Fruit fly (Drosophila melanogaster) whole organism, embryonic: ENCODE data around the gene CG42399.

Experiments used
- Atf6 ChIP-seq: fragments of 200-800 bp; sonication (Bioruptor generic); IDR thresholded peaks from 2 replicates; pipeline ENCODE4 v1.3.6; 2022; ENCODE audit warnings: missing biosample characterization, missing genetic modification characterization
- Bgb ChIP-seq: fragments of 200-800 bp; sonication (Bioruptor generic); IDR thresholded peaks from 2 replicates; pipeline ENCODE4 v1.3.6; 2022; ENCODE audit warnings: missing biosample characterization, missing genetic modification characterization; ENCODE audit not compliant: partially characterized antibody
- CG10209 ChIP-seq: fragments of 200-800 bp; sonication (Bioruptor generic); optimal IDR thresholded peaks from 3 replicates; lab custom pipeline; 2017; ENCODE audit warnings: missing biosample characterization, mild to moderate bottlenecking, missing genetic modification characterization, missing genetic modification reagents
- CG10267 ChIP-seq: fragments of 200-800 bp; sonication (Bioruptor generic); optimal IDR thresholded peaks from 2 replicates; lab custom pipeline; 2018; ENCODE audit warnings: missing biosample characterization, mild to moderate bottlenecking, missing genetic modification characterization, moderate library complexity
- CG12299 ChIP-seq: fragments of 200-800 bp; sonication (Bioruptor generic); optimal IDR thresholded peaks from 2 replicates; lab custom pipeline; 2018; ENCODE audit warnings: missing biosample characterization, mild to moderate bottlenecking, missing genetic modification characterization
- CG1233 ChIP-seq: fragments of 200-800 bp; sonication (Bioruptor generic); optimal IDR thresholded peaks from 4 replicates; lab custom pipeline; 2018; ENCODE audit warnings: missing biosample characterization, mild to moderate bottlenecking, missing genetic modification characterization
- CG12659 ChIP-seq: fragments of 200-800 bp; sonication (Bioruptor generic); optimal IDR thresholded peaks from 3 replicates; lab custom pipeline; 2017; ENCODE audit warnings: mild to moderate bottlenecking, missing biosample characterization, missing genetic modification reagents, missing genetic modification characterization
- CG12769 ChIP-seq: fragments of 200-800 bp; sonication (Bioruptor generic); optimal IDR thresholded peaks from 2 replicates; lab custom pipeline; 2019; ENCODE audit warnings: missing biosample characterization, mild to moderate bottlenecking, missing genetic modification characterization, moderate library complexity
- CG15269 ChIP-seq: fragments of 200-800 bp; sonication (Bioruptor generic); optimal IDR thresholded peaks from 2 replicates; lab custom pipeline; 2018; ENCODE audit warnings: missing biosample characterization, mild to moderate bottlenecking, missing genetic modification characterization, moderate library complexity
- CG15601 ChIP-seq: fragments of 200-800 bp; sonication (Bioruptor generic); optimal IDR thresholded peaks from 3 replicates; lab custom pipeline; 2019; ENCODE audit warnings: missing biosample characterization, mild to moderate bottlenecking, missing genetic modification characterization, moderate library complexity
- CG1647 ChIP-seq: fragments of 200-800 bp; sonication (Bioruptor generic); optimal IDR thresholded peaks from 3 replicates; lab custom pipeline; 2016; ENCODE audit warnings: missing biosample characterization, missing genetic modification characterization
- CG16863 ChIP-seq: fragments of 200-800 bp; sonication (Bioruptor generic); optimal IDR thresholded peaks from 3 replicates; lab custom pipeline; 2016; ENCODE audit warnings: missing biosample characterization, missing genetic modification characterization
- CG17802 ChIP-seq: fragments of 200-800 bp; sonication (Bioruptor generic); optimal IDR thresholded peaks from 2 replicates; lab custom pipeline; 2018; ENCODE audit warnings: missing biosample characterization, mild to moderate bottlenecking, missing genetic modification characterization, moderate library complexity
- CG6765 ChIP-seq: fragments of 200-800 bp; sonication (Bioruptor generic); optimal IDR thresholded peaks from 3 replicates; lab custom pipeline; 2017; ENCODE audit warnings: missing biosample characterization, mild to moderate bottlenecking, missing genetic modification characterization
- CG6791 ChIP-seq: fragments of 200-800 bp; sonication (Bioruptor generic); IDR thresholded peaks from 3 replicates; pipeline ENCODE4 v1.3.6; 2022; ENCODE audit warnings: missing biosample characterization, missing genetic modification characterization; ENCODE audit not compliant: partially characterized antibody
- CG7839 ChIP-seq: fragments of 200-800 bp; sonication (Bioruptor generic); optimal IDR thresholded peaks from 3 replicates; lab custom pipeline; 2018; ENCODE audit warnings: missing biosample characterization, mild to moderate bottlenecking, missing genetic modification characterization, moderate library complexity
- CG8089 ChIP-seq: fragments of 200-800 bp; sonication (Bioruptor generic); optimal IDR thresholded peaks from 3 replicates; lab custom pipeline; 2016; ENCODE audit warnings: missing biosample characterization, missing genetic modification characterization
- CG8359 ChIP-seq: fragments of 200-800 bp; sonication (Bioruptor generic); optimal IDR thresholded peaks from 2 replicates; lab custom pipeline; 2017; ENCODE audit warnings: missing biosample characterization, mild to moderate bottlenecking, missing genetic modification characterization, borderline replicate concordance
- Dek ChIP-seq: fragments of 200-800 bp; sonication (Bioruptor generic); optimal IDR thresholded peaks from 3 replicates; lab custom pipeline; 2019; ENCODE audit warnings: missing biosample characterization, mild to moderate bottlenecking, missing genetic modification characterization, moderate library complexity
- Dip3 ChIP-seq: fragments of 200-800 bp; sonication (Bioruptor generic); optimal IDR thresholded peaks from 3 replicates; lab custom pipeline; 2016; ENCODE audit warnings: missing biosample characterization, missing genetic modification characterization
- Hr78 ChIP-seq, 2 experiments: fragments of 200-800 bp in 1 of 2; fragments of >200 bp in 1 of 2; sonication (Bioruptor generic) in 1 of 2; optimal IDR thresholded peaks; 2 replicates each; lab custom pipeline; 2017 to 2019; ENCODE audit warnings: missing biosample characterization in 2 of 2, missing genetic modification characterization in 2 of 2, mild to moderate bottlenecking in 1 of 2, moderate library complexity in 1 of 2
- Jarid2 ChIP-seq: fragments of 200-800 bp; sonication (Bioruptor generic); optimal IDR thresholded peaks from 3 replicates; lab custom pipeline; 2017; ENCODE audit warnings: mild to moderate bottlenecking, missing biosample characterization, missing genetic modification reagents, missing genetic modification characterization
- Lhr ChIP-seq: fragments of 200-800 bp; sonication (Bioruptor generic); optimal IDR thresholded peaks from 3 replicates; lab custom pipeline; 2017; ENCODE audit warnings: mild to moderate bottlenecking, missing biosample characterization, missing genetic modification reagents, missing genetic modification characterization
- MTF-1 ChIP-seq: fragments of 200-800 bp; sonication (Bioruptor generic); optimal IDR thresholded peaks from 2 replicates; lab custom pipeline; 2018; ENCODE audit warnings: missing biosample characterization, mild to moderate bottlenecking, missing genetic modification characterization, borderline replicate concordance
- Rfx ChIP-seq: fragments of 200-800 bp; sonication (Bioruptor generic); IDR thresholded peaks from 2 replicates; pipeline ENCODE4 v1.3.6; 2022; ENCODE audit warnings: missing biosample characterization, missing genetic modification characterization
- Sry-δ ChIP-seq: fragments of 200-800 bp; sonication (Bioruptor generic); optimal IDR thresholded peaks from 2 replicates; lab custom pipeline; 2016; ENCODE audit warnings: missing biosample characterization, missing genetic modification characterization
- YL-1 ChIP-seq: fragments of 200-800 bp; sonication (Bioruptor generic); optimal IDR thresholded peaks from 3 replicates; lab custom pipeline; 2017; ENCODE audit warnings: missing biosample characterization, mild to moderate bottlenecking, missing genetic modification characterization
- abd-A ChIP-seq: fragments of 200-800 bp; sonication (Bioruptor generic); optimal IDR thresholded peaks from 3 replicates; lab custom pipeline; 2019; ENCODE audit warnings: missing biosample characterization, mild to moderate bottlenecking, missing genetic modification characterization, moderate library complexity
- ac ChIP-seq: fragments of 200-800 bp; sonication (Bioruptor generic); optimal IDR thresholded peaks from 3 replicates; lab custom pipeline; 2017; ENCODE audit warnings: missing biosample characterization, mild to moderate bottlenecking, missing genetic modification characterization
- bigmax ChIP-seq: fragments of 200-800 bp; sonication (Bioruptor generic); optimal IDR thresholded peaks from 2 replicates; lab custom pipeline; 2018; ENCODE audit warnings: missing biosample characterization, mild to moderate bottlenecking, missing genetic modification characterization
- chif ChIP-seq, 2 experiments: fragments of 200-800 bp; sonication (Bioruptor generic); optimal IDR thresholded peaks; 3 replicates each; lab custom pipeline; 2016; ENCODE audit warnings: missing biosample characterization in 2 of 2, missing genetic modification characterization in 2 of 2
- chm ChIP-seq: fragments of 200-800 bp; sonication (Bioruptor generic); IDR thresholded peaks from 2 replicates; pipeline ENCODE4 v1.3.6; 2022; ENCODE audit warnings: missing biosample characterization, missing genetic modification characterization
- crc ChIP-seq: fragments of 200-800 bp; sonication (Bioruptor generic); optimal IDR thresholded peaks from 2 replicates; lab custom pipeline; 2016; ENCODE audit warnings: missing biosample characterization, missing genetic modification characterization
- dmrt99B ChIP-seq: fragments of 200-800 bp; sonication (Bioruptor generic); optimal IDR thresholded peaks from 2 replicates; lab custom pipeline; 2018; ENCODE audit warnings: missing biosample characterization, mild to moderate bottlenecking, missing genetic modification characterization, moderate library complexity
- eve ChIP-seq, 2 experiments: fragments of >200 bp; optimal IDR thresholded peaks; 2 replicates each; lab custom pipeline; 2017; ENCODE audit warnings: missing biosample characterization in 2 of 2, missing genetic modification characterization in 2 of 2
- eyg ChIP-seq: fragments of 200-800 bp; sonication (Bioruptor generic); optimal IDR thresholded peaks from 3 replicates; lab custom pipeline; 2016; ENCODE audit warnings: missing biosample characterization, missing genetic modification characterization
- fd102C ChIP-seq: fragments of 200-800 bp; sonication (Bioruptor generic); optimal IDR thresholded peaks from 2 replicates; lab custom pipeline; 2018; ENCODE audit warnings: missing biosample characterization, mild to moderate bottlenecking, missing genetic modification characterization, moderate library complexity
- lbe ChIP-seq: fragments of 200-800 bp; sonication (Bioruptor generic); optimal IDR thresholded peaks from 2 replicates; lab custom pipeline; 2016; ENCODE audit warnings: missing biosample characterization, mild to moderate bottlenecking, missing genetic modification characterization
- nau ChIP-seq: fragments of 200-800 bp; sonication (Bioruptor generic); optimal IDR thresholded peaks from 3 replicates; lab custom pipeline; 2017; ENCODE audit warnings: missing biosample characterization, mild to moderate bottlenecking, missing genetic modification characterization, missing genetic modification reagents
- onecut ChIP-seq: fragments of 200-800 bp; sonication (Bioruptor generic); IDR thresholded peaks from 2 replicates; pipeline ENCODE4 v1.3.6; 2022; ENCODE audit warnings: missing biosample characterization, missing genetic modification characterization
- pb ChIP-seq: fragments of 200-800 bp; sonication (Bioruptor generic); optimal IDR thresholded peaks from 3 replicates; lab custom pipeline; 2016; ENCODE audit warnings: missing biosample characterization, missing genetic modification characterization
- pnt ChIP-seq: fragments of 200-800 bp; sonication (Bioruptor generic); optimal IDR thresholded peaks from 3 replicates; lab custom pipeline; 2016; ENCODE audit warnings: missing biosample characterization, missing genetic modification characterization
- salm ChIP-seq: fragments of 200-800 bp; sonication (Bioruptor generic); optimal IDR thresholded peaks from 2 replicates; lab custom pipeline; 2018; ENCODE audit warnings: missing biosample characterization, mild to moderate bottlenecking, missing genetic modification characterization
- sd ChIP-seq: fragments of 200-800 bp; sonication (Bioruptor generic); optimal IDR thresholded peaks from 3 replicates; lab custom pipeline; 2018; ENCODE audit warnings: missing biosample characterization, mild to moderate bottlenecking, missing genetic modification characterization, moderate library complexity
- sim ChIP-seq: fragments of 200-800 bp; sonication (Bioruptor generic); IDR thresholded peaks from 2 replicates; pipeline ENCODE4 v1.3.6; 2022; ENCODE audit warnings: missing biosample characterization, missing genetic modification characterization
- unc-4 ChIP-seq: fragments of 200-800 bp; sonication (Bioruptor generic); IDR thresholded peaks from 2 replicates; pipeline ENCODE4 v1.3.6; 2022; ENCODE audit warnings: missing biosample characterization, missing genetic modification characterization; ENCODE audit not compliant: partially characterized antibody
- vvl ChIP-seq: fragments of 200-800 bp; sonication (Bioruptor generic); IDR thresholded peaks from 2 replicates; pipeline ENCODE4 v1.3.6; 2022; ENCODE audit warnings: missing biosample characterization, missing genetic modification characterization

Gene CG42399

DNA sequence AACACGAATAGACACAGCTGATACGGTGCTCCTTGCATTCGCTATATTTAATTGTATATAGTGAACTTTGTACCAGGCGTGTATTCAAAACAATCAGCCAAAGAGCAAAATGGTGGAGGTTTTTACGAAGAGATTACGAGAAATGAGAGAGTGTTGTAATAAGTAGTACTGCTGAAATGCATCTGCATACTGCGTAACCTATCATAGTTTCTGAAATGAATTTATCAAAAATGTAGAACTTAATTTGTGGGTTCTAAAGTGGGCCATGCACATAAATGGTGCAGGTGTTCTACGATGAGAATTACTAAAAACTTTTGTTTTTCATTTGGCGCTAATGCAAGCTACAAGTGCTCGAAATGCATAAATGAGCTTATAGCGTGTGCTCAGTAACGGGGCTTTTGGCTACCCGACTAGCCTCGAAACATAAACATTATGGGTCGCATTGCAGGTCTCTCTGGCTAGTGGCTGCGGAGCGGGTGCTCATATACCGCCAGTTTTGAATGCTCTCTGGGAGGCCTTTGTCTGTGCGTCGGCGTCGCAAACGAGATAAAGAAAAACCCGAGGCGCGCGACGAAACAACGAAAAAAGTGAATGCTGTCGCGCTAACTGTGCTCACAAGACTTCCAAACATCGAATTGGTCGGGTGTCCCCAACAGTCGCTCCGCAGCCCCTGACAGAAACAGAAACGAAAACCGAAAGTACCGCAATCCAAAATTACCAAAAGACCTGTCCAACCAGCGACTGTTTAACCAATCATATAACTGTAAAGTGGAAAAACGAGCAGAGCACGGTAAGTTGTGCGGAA lies 21.4 kb downstream of the CG42399 start, which contains the start of gene Gs1 (continued):
- TF ChIP-seq chm (GFP tag; lab: Robert Waterston, UW) (peak; percentile 90), sim (GFP tag; lab: Robert Waterston, UW) (no peak), lbe (GFP tag; lab: Kevin White, UChicago) (peak; percentile 0), Lhr (GFP tag; lab: Kevin White, UChicago) (no peak), CG12299 (tag; lab: Kevin White, UChicago) (peak; percentile 33), CG6765 (GFP tag; lab: Kevin White, UChicago) (peak; percentile 35), bigmax (GFP tag; lab: Kevin White, UChicago) (no peak), Bgb (peak; percentile 50; the same call in 1 of the 2 replicates), CG8089 (GFP tag; lab: Kevin White, UChicago) (no peak), CG10267 (peak; percentile 13), crc (no peak), Rfx (GFP tag; lab: Robert Waterston, UW) (peak; percentile 46; the same call in 1 of the 2 replicates), eyg (GFP tag; lab: Kevin White, UChicago) (peak; percentile 1), YL-1 (peak; percentile 36), CG6791 (GFP tag; lab: Robert Waterston, UW) (peak; percentile 57; the same call in 1 of the 3 replicates), pnt (no peak), pb (GFP tag; lab: Kevin White, UChicago) (peak; percentile 30), CG8359 (GFP tag; lab: Kevin White, UChicago) (peak; percentile 17), CG1647 (GFP tag; lab: Kevin White, UChicago) (no peak), CG12769 (tag; lab: Kevin White, UChicago) (peak; percentile 77), onecut (GFP tag; lab: Robert Waterston, UW) (peak; percentile 23; the same call in 1 of the 2 replicates), CG17802 (no peak), Atf6 (GFP tag; lab: Robert Waterston, UW) (peak; percentile 64; the same call in 1 of the 2 replicates), CG15269 (tag; lab: Kevin White, UChicago) (peak; percentile 18), CG7839 (peak; percentile 6), salm (tag; lab: Kevin White, UChicago) (peak; percentile 57), Dip3 (GFP tag; lab: Kevin White, UChicago) (no peak), sd (tag; lab: Kevin White, UChicago) (peak; percentile 27), eve (GFP tag; optimal IDR thresholded peaks at IDR 0.05; lab: Kevin White, UChicago) (peak in 1 of 2 experiments; percentile 87), unc-4 (GFP tag; lab: Robert Waterston, UW) (peak; percentile 52), CG10209 (GFP tag; lab: Kevin White, UChicago) (no peak), CG16863 (GFP tag; lab: Kevin White, UChicago) (peak; percentile 17), ac (GFP tag; lab: Kevin White, UChicago) (no peak), fd102C (GFP tag; lab: Kevin White, UChicago) (no peak), vvl (GFP tag; lab: Robert Waterston, UW) (peak; percentile 59; the same call in 1 of the 2 replicates), nau (GFP tag; lab: Kevin White, UChicago) (peak; percentile 48), CG12659 (GFP tag; lab: Kevin White, UChicago) (peak; percentile 36), chif (GFP tag; optimal IDR thresholded peaks at IDR 0.05; lab: Kevin White, UChicago) (no peak), Jarid2 (GFP tag; lab: Kevin White, UChicago) (peak; percentile 89), Hr78 (GFP tag; optimal IDR thresholded peaks at IDR 0.05; lab: Kevin White, UChicago) (peak in 1 of 2 experiments; percentile 24), Dek (tag; lab: Kevin White, UChicago) (peak; percentile 37), Sry-δ (GFP tag; lab: Kevin White, UChicago) (no peak), abd-A (tag; lab: Kevin White, UChicago) (peak; percentile 79), dmrt99B (tag; lab: Kevin White, UChicago) (peak; percentile 33), CG1233 (GFP tag; lab: Kevin White, UChicago) (peak; percentile 37), CG15601 (tag; lab: Kevin White, UChicago) (no peak), MTF-1 (GFP tag; lab: Kevin White, UChicago) (peak; percentile 37)
